Worm (Caenorhabditis elegans): ENCODE results near the gene M79.2.

M79.2 gene

DNA sequence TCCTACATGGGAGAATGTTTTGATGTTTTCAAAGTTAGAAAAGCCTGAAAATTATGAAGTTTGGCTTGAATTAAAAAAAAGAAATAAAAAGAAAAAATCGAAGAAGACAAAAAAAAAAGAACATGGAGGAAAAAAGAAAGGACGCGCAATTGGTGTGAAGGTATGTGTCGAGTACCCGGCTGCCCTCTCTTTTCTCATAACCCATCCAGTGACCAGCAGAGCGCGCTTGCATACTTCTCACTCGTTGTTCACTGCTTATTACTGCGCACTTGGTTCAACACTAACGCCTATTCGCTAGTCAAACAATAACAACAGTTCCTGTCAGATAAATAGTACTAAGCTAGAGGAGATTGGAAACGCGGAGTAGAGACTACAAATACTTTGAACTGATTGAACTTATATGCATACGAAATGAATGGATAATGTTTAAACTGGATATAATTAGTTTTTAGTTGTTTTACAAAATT is 4.4 kb downstream of the M79.2 start, which contains the start of gene abl-1 (continued):
- TF ChIP-seq sptf-1 (tag; optimal IDR thresholded peaks at IDR 0.05) (no peak), nhr-76 (tag; optimal IDR thresholded peaks at IDR 0.05) (no peak), dpl-1 (GFP tag; optimal IDR thresholded peaks at IDR 0.05) (no peak), nhr-19 (GFP tag; conservative IDR thresholded peaks at IDR 0.05) (no peak), ama-1 (optimal IDR thresholded peaks at IDR 0.05) (no peak), nhr-237 (tag; optimal IDR thresholded peaks at IDR 0.05) (no peak)

ce11 chrX:10623119-10623518 is 5.5 kb downstream of the M79.2 start:
- TF ChIP-seq ceh-88 (GFP tag; IDR thresholded peaks at IDR 0.05) (no peak), ceh-63 (GFP tag; optimal IDR thresholded peaks at IDR 0.05) (no peak), mef-2 (tag; optimal IDR thresholded peaks at IDR 0.05) (no peak), unc-30 (tag; optimal IDR thresholded peaks at IDR 0.05) (no peak), nhr-11 (tag; optimal IDR thresholded peaks at IDR 0.05) (no peak), ztf-4 (tag; optimal IDR thresholded peaks at IDR 0.05) (no peak), sup-37 (GFP tag; optimal IDR thresholded peaks at IDR 0.05) (no peak), irx-1 (tag; optimal IDR thresholded peaks at IDR 0.05) (peak; percentile 8), nhr-85 (tag) (no peak), nhr-19 (GFP tag; conservative IDR thresholded peaks at IDR 0.05) (no peak), lin-14 (GFP tag; optimal IDR thresholded peaks at IDR 0.05) (peak; percentile 52), rnt-1 (tag; optimal IDR thresholded peaks at IDR 0.05) (peak; percentile 12), blmp-1 (tag; optimal IDR thresholded peaks at IDR 0.05) (peak; percentile 1), mep-1 (tag; optimal IDR thresholded peaks at IDR 0.05) (peak; percentile 4), efl-1 (optimal IDR thresholded peaks at IDR 0.05) (peak in 1 of 2 experiments; percentile 12), efl-1 (GFP tag; optimal IDR thresholded peaks at IDR 0.05 in 1 of 2) (no peak)

- TF ChIP-seq xbp-1 (tag; optimal IDR thresholded peaks at IDR 0.05) (no peak), mdl-1 (tag; optimal IDR thresholded peaks at IDR 0.05) (no peak), sup-37 (GFP tag; optimal IDR thresholded peaks at IDR 0.05) (no peak), nhr-11 (tag; optimal IDR thresholded peaks at IDR 0.05) (no peak), unc-86 (tag; optimal IDR thresholded peaks at IDR 0.05) (no peak), dsc-1 (tag; optimal IDR thresholded peaks at IDR 0.05) (peak; percentile 10)
These were observed 6.0 kb downstream of the M79.2 start for ce11 chrX:10622607-10623006.

DNA sequence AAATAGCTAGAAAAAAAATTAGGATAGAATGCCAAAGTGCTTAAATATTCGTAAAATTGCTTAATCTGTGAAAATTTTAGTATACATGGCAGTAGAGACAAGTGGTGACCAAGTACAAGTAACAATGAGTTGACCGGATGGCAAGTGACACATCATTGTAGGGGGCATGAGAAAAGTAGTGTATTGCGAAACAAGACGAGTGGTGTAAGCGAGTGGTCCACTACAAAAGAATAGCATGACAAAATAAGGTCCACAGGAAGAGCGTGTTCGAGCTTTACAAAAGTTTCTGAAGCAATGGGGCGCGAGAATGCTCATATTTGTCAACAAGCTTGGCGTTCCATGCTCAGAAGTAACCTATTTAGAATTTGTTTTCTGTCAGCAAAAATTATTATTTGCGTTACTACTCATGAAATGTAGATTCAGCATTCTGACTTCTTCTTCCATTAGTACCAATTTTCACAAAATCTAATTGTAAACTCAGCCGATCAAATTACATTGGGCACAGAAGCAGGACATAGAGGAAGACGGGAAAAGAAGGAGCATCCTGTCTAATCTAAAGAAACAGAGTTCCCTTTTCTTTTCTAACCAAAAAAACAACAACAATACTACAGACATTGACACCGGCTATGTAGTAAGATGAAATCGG is 8.9 kb downstream of the M79.2 start:
- TF ChIP-seq lin-14 (GFP tag; optimal IDR thresholded peaks at IDR 0.05): peak; percentile 26
- TF ChIP-seq ceh-8 (GFP tag; optimal IDR thresholded peaks at IDR 0.05): no peak
- TF ChIP-seq efl-1 (optimal IDR thresholded peaks at IDR 0.05): no peak
- peak in 1 of 2 experiments; percentile 49 for TF ChIP-seq efl-1 (GFP tag; optimal IDR thresholded peaks at IDR 0.05 in 1 of 2)

DNA sequence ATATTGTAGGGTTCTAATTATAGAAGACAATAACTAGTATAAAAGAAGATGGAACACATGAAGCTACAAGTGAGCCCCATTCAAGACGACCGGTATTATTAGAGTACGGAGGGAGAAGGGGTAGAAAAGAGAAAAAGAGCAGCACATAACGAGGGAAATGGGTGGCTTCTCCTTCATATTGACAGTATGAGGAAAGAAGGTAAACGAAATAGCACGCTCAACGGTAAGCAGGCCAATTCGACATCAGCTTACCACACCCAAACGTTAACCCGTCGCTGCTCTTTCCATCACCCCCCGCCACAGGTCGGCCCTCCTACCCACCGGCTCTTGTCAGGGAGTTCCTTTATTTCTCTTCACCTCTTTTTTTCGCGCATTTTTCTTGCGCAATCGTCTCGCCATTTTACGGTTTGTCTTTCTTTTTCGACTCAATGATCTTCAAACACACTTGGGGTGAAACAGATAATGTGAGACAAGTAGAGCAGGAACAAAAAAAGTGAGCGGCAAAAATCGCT is 9.9 kb downstream of the M79.2 start:
- TF ChIP-seq tbx-2 (tag; optimal IDR thresholded peaks at IDR 0.05): peak; percentile 31
- TF ChIP-seq lin-14 (GFP tag; optimal IDR thresholded peaks at IDR 0.05): peak; percentile 17
- peak; percentile 19 for TF ChIP-seq nhr-77 (tag; optimal IDR thresholded peaks at IDR 0.05)
- no peak for TF ChIP-seq ceh-90 (tag; optimal IDR thresholded peaks at IDR 0.05)

- TF ChIP-seq elt-2 (tag; optimal IDR thresholded peaks at IDR 0.05): peak; percentile 35
- peak; percentile 16 for TF ChIP-seq nhr-85 (tag)
- TF ChIP-seq hlh-17 (GFP tag; optimal IDR thresholded peaks at IDR 0.05; ENCODE audit: borderline replicate concordance): no peak
- TF ChIP-seq snpc-4 (tag; optimal IDR thresholded peaks at IDR 0.05): no peak
These were observed 10.8 kb downstream of the M79.2 start for ce11 chrX:10617815-10618214.
